Fruit fly (Drosophila melanogaster) whole organism, embryonic: ENCODE results near the gene CG32137.

Experiments
- Adf1 ChIP-seq: fragments of 200-800 bp; sonication (Bioruptor generic); IDR thresholded peaks from 2 replicates; pipeline ENCODE4 v1.3.6; 2022; ENCODE audit warnings: missing biosample characterization, missing genetic modification characterization
- Atf3 ChIP-seq: fragments of 200-800 bp; sonication (Bioruptor generic); optimal IDR thresholded peaks from 3 replicates; lab custom pipeline; 2016; ENCODE audit warnings: missing biosample characterization, missing genetic modification characterization
- CG12104 ChIP-seq: fragments of 200-800 bp; sonication (Bioruptor generic); optimal IDR thresholded peaks from 3 replicates; lab custom pipeline; 2016; ENCODE audit warnings: missing biosample characterization, missing genetic modification characterization
- CG12391 ChIP-seq: fragments of 200-800 bp; sonication (Bioruptor generic); optimal IDR thresholded peaks from 3 replicates; lab custom pipeline; 2018; ENCODE audit warnings: missing biosample characterization, mild to moderate bottlenecking, missing genetic modification characterization, moderate library complexity
- CG12942 ChIP-seq: fragments of 200-800 bp; sonication (Bioruptor generic); optimal IDR thresholded peaks from 3 replicates; lab custom pipeline; 2016; ENCODE audit warnings: missing biosample characterization, missing genetic modification characterization
- CG13894 ChIP-seq: fragments of 200-800 bp; sonication (Bioruptor generic); optimal IDR thresholded peaks from 3 replicates; lab custom pipeline; 2018; ENCODE audit warnings: missing biosample characterization, mild to moderate bottlenecking, missing genetic modification characterization, moderate library complexity
- CG14014 ChIP-seq: fragments of 200-800 bp; sonication (Bioruptor generic); IDR thresholded peaks from 2 replicates; pipeline ENCODE4 v1.3.6; 2022; ENCODE audit warnings: missing biosample characterization, missing genetic modification characterization
- CG15073 ChIP-seq: fragments of 200-800 bp; sonication (Bioruptor generic); optimal IDR thresholded peaks from 2 replicates; lab custom pipeline; 2016; ENCODE audit warnings: missing biosample characterization, missing genetic modification characterization
- CG17802 ChIP-seq: fragments of 200-800 bp; sonication (Bioruptor generic); optimal IDR thresholded peaks from 2 replicates; lab custom pipeline; 2018; ENCODE audit warnings: missing biosample characterization, mild to moderate bottlenecking, missing genetic modification characterization, moderate library complexity
- CG18262 ChIP-seq: fragments of 200-800 bp; optimal IDR thresholded peaks from 3 replicates; lab custom pipeline; 2019; ENCODE audit warnings: missing biosample characterization, mild to moderate bottlenecking, missing genetic modification characterization, moderate library complexity
- CG18599 ChIP-seq: fragments of 200-800 bp; sonication (Bioruptor generic); optimal IDR thresholded peaks from 3 replicates; lab custom pipeline; 2017; ENCODE audit warnings: missing biosample characterization, missing genetic modification characterization, mild to moderate bottlenecking, moderate library complexity, missing genetic modification reagents
- CG2120 ChIP-seq: fragments of 200-800 bp; sonication (Bioruptor generic); optimal IDR thresholded peaks from 3 replicates; lab custom pipeline; 2016; ENCODE audit warnings: missing biosample characterization, missing genetic modification characterization
- CG2875 ChIP-seq: fragments of 200-800 bp; sonication (Bioruptor generic); optimal IDR thresholded peaks from 2 replicates; lab custom pipeline; 2017; ENCODE audit warnings: missing biosample characterization, mild to moderate bottlenecking, missing genetic modification characterization, missing genetic modification reagents
- CG2889 ChIP-seq: fragments of 200-800 bp; sonication (Bioruptor generic); IDR thresholded peaks from 3 replicates; pipeline ENCODE4 v1.3.6; 2022; ENCODE audit warnings: missing biosample characterization, missing genetic modification characterization
- CG30403 ChIP-seq: fragments of 200-800 bp; sonication (Bioruptor generic); optimal IDR thresholded peaks from 3 replicates; lab custom pipeline; 2016; ENCODE audit warnings: missing biosample characterization, missing genetic modification characterization
- CG32532 ChIP-seq: fragments of 200-800 bp; sonication (Bioruptor generic); IDR thresholded peaks from 2 replicates; pipeline ENCODE4 v1.3.6; 2022; ENCODE audit warnings: missing biosample characterization, missing genetic modification characterization
- CG33213 ChIP-seq: fragments of 200-800 bp; sonication (Bioruptor generic); optimal IDR thresholded peaks from 3 replicates; lab custom pipeline; 2016; ENCODE audit warnings: missing biosample characterization, missing genetic modification characterization
- CG34224 ChIP-seq: fragments of 200-800 bp; sonication (Bioruptor generic); IDR thresholded peaks from 3 replicates; pipeline ENCODE4 v1.3.6; 2022; ENCODE audit warnings: missing biosample characterization, missing genetic modification characterization; ENCODE audit not compliant: partially characterized antibody
- CG4707 ChIP-seq: fragments of 200-800 bp; sonication (Bioruptor generic); optimal IDR thresholded peaks from 2 replicates; lab custom pipeline; 2018; ENCODE audit warnings: missing biosample characterization, mild to moderate bottlenecking, missing genetic modification characterization, moderate library complexity
- CG4820 ChIP-seq: fragments of 200-800 bp; sonication (Bioruptor generic); optimal IDR thresholded peaks from 3 replicates; lab custom pipeline; 2016; ENCODE audit warnings: missing biosample characterization, missing genetic modification characterization
- CG5180 ChIP-seq: fragments of 200-800 bp; sonication (Bioruptor generic); optimal IDR thresholded peaks from 3 replicates; lab custom pipeline; 2017; ENCODE audit warnings: missing biosample characterization, missing genetic modification characterization, mild to moderate bottlenecking, moderate library complexity, missing genetic modification reagents
- CG8478 ChIP-seq: fragments of >200 bp; optimal IDR thresholded peaks from 2 replicates; lab custom pipeline; 2018
- CG9876 ChIP-seq: fragments of 200-800 bp; sonication (Bioruptor generic); optimal IDR thresholded peaks from 2 replicates; lab custom pipeline; 2016; ENCODE audit warnings: missing biosample characterization, missing genetic modification characterization
- D19A ChIP-seq: fragments of 200-800 bp; optimal IDR thresholded peaks from 3 replicates; lab custom pipeline; 2019; ENCODE audit warnings: missing biosample characterization, mild to moderate bottlenecking, missing genetic modification characterization, moderate library complexity
- Ets97D ChIP-seq: fragments of 200-800 bp; sonication (Bioruptor generic); optimal IDR thresholded peaks from 3 replicates; lab custom pipeline; 2016; ENCODE audit warnings: missing biosample characterization, missing genetic modification characterization
- Fer1 ChIP-seq: fragments of 200-800 bp; sonication (Bioruptor generic); optimal IDR thresholded peaks from 2 replicates; lab custom pipeline; 2017; ENCODE audit warnings: missing biosample characterization, mild to moderate bottlenecking, missing genetic modification characterization
- Jarid2 ChIP-seq: fragments of 200-800 bp; sonication (Bioruptor generic); optimal IDR thresholded peaks from 3 replicates; lab custom pipeline; 2017; ENCODE audit warnings: mild to moderate bottlenecking, missing biosample characterization, missing genetic modification reagents, missing genetic modification characterization
- MESR4 ChIP-seq: fragments of 200-800 bp; sonication (Bioruptor generic); optimal IDR thresholded peaks from 2 replicates; lab custom pipeline; 2018; ENCODE audit warnings: missing biosample characterization, mild to moderate bottlenecking, missing genetic modification characterization, moderate library complexity
- Neu2 ChIP-seq: fragments of 200-800 bp; sonication (Bioruptor generic); optimal IDR thresholded peaks from 3 replicates; lab custom pipeline; 2016; ENCODE audit warnings: missing biosample characterization, missing genetic modification characterization, borderline replicate concordance
- Opbp ChIP-seq: fragments of 200-800 bp; sonication (Bioruptor generic); IDR thresholded peaks from 3 replicates; pipeline ENCODE4 v1.3.6; 2022; ENCODE audit warnings: missing biosample characterization, missing genetic modification characterization; ENCODE audit not compliant: partially characterized antibody
- Poxn ChIP-seq: fragments of 200-800 bp; sonication (Bioruptor generic); IDR thresholded peaks from 2 replicates; pipeline ENCODE4 v1.3.6; 2022; ENCODE audit warnings: missing biosample characterization, missing genetic modification characterization
- Sry-δ ChIP-seq: fragments of 200-800 bp; sonication (Bioruptor generic); optimal IDR thresholded peaks from 2 replicates; lab custom pipeline; 2016; ENCODE audit warnings: missing biosample characterization, missing genetic modification characterization
- Stat92E ChIP-seq, 3 experiments: fragments of >200 bp in 2 of 3; fragments of 200-800 bp in 1 of 3; sonication (Bioruptor generic) in 1 of 3; optimal IDR thresholded peaks; 2 replicates each; lab custom pipeline; 2017 to 2019; ENCODE audit warnings: missing biosample characterization in 3 of 3, missing genetic modification characterization in 3 of 3, mild to moderate bottlenecking in 1 of 3, moderate library complexity in 1 of 3
- amos ChIP-seq: fragments of 200-800 bp; sonication (Bioruptor generic); IDR thresholded peaks from 2 replicates; pipeline ENCODE4 v1.3.6; 2022; ENCODE audit warnings: missing biosample characterization, missing genetic modification characterization; ENCODE audit not compliant: partially characterized antibody
- bbx ChIP-seq: fragments of 200-800 bp; sonication (Bioruptor generic); IDR thresholded peaks from 2 replicates; pipeline ENCODE4 v1.3.6; 2022; ENCODE audit warnings: missing biosample characterization, missing genetic modification characterization; ENCODE audit not compliant: partially characterized antibody
- dmrt99B ChIP-seq: fragments of 200-800 bp; sonication (Bioruptor generic); optimal IDR thresholded peaks from 2 replicates; lab custom pipeline; 2018; ENCODE audit warnings: missing biosample characterization, mild to moderate bottlenecking, missing genetic modification characterization, moderate library complexity
- esg ChIP-seq: fragments of 200-800 bp; sonication (Bioruptor generic); conservative IDR thresholded peaks from 2 replicates; pipeline ENCODE4 v1.3.6; 2022; ENCODE audit warnings: missing biosample characterization, missing genetic modification characterization
- ind ChIP-seq: fragments of 200-800 bp; sonication (Bioruptor generic); optimal IDR thresholded peaks from 3 replicates; lab custom pipeline; 2016; ENCODE audit warnings: missing biosample characterization, missing genetic modification characterization
- nau ChIP-seq: fragments of 200-800 bp; sonication (Bioruptor generic); optimal IDR thresholded peaks from 3 replicates; lab custom pipeline; 2017; ENCODE audit warnings: missing biosample characterization, mild to moderate bottlenecking, missing genetic modification characterization, missing genetic modification reagents
- schlank ChIP-seq: fragments of 200-800 bp; sonication (Bioruptor generic); optimal IDR thresholded peaks from 2 replicates; lab custom pipeline; 2018; ENCODE audit warnings: missing biosample characterization, mild to moderate bottlenecking, missing genetic modification characterization
- so ChIP-seq: fragments of 200-800 bp; sonication (Bioruptor generic); IDR thresholded peaks from 3 replicates; pipeline ENCODE4 v1.3.6; 2022; ENCODE audit warnings: missing biosample characterization, missing genetic modification characterization
- sob ChIP-seq: fragments of 200-800 bp; sonication (Bioruptor generic); IDR thresholded peaks from 2 replicates; pipeline ENCODE4 v1.3.6; 2022; ENCODE audit warnings: missing biosample characterization, missing genetic modification characterization
- stc ChIP-seq: fragments of 200-800 bp; sonication (Bioruptor generic); IDR thresholded peaks from 2 replicates; pipeline ENCODE4 v1.3.6; 2022; ENCODE audit warnings: missing biosample characterization, missing genetic modification characterization
- tgo ChIP-seq: fragments of 200-800 bp; sonication (Bioruptor generic); IDR thresholded peaks from 3 replicates; pipeline ENCODE4 v1.3.6; 2022; ENCODE audit warnings: missing biosample characterization, missing genetic modification characterization
- yki ChIP-seq: fragments of >200 bp; optimal IDR thresholded peaks from 3 replicates; lab custom pipeline; 2018
- zf30C ChIP-seq: fragments of 200-800 bp; sonication (Bioruptor generic); optimal IDR thresholded peaks from 3 replicates; lab custom pipeline; 2018; ENCODE audit warnings: missing biosample characterization, mild to moderate bottlenecking, missing genetic modification characterization
- zfh1 ChIP-seq: fragments of 200-800 bp; sonication (Bioruptor generic); IDR thresholded peaks from 3 replicates; pipeline ENCODE4 v1.3.6; 2022; ENCODE audit warnings: missing biosample characterization, missing genetic modification characterization

CG32137 gene

DNA sequence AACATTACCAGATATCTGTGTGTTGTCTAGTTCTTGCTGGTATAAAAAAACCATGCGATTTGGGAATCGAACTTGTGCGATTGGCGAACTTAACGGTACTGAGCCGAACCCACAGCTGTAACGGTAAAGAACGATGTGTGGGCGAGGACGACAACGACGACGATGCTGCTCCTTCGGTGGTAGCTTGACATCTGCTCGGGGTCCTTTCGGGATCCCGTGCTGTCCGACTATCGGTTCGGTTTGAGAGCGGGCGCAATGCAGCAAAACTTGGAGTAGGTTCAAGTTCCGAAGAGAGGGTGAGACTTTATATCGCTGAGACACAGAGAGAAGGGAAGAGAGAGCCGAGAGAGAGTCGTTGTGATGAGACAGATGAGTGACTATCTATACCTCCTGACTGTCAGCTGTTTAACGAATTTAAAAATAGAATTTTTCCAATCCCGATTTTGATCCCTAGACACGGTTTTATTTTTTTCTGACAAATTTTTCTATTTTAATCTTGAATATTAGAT lies 54.2 kb downstream of the CG32137 start, which contains the start of gene CG17364 (continued):
- TF ChIP-seq CG8478 (lab: Kevin White, UChicago) (no peak), CG9876 (GFP tag; lab: Kevin White, UChicago) (no peak), stc (no peak), zf30C (GFP tag; lab: Kevin White, UChicago) (no peak), CG13894 (tag; lab: Kevin White, UChicago) (peak; percentile 8), esg (no peak), Jarid2 (GFP tag; lab: Kevin White, UChicago) (no peak), CG12942 (GFP tag; lab: Kevin White, UChicago) (no peak), yki (lab: Kevin White, UChicago) (peak; percentile 17), CG12104 (GFP tag; lab: Kevin White, UChicago) (no peak), schlank (tag; lab: Kevin White, UChicago) (no peak), CG5180 (peak; percentile 5), CG18599 (peak; percentile 10), Poxn (GFP tag; lab: Robert Waterston, UW) (no peak), nau (GFP tag; lab: Kevin White, UChicago) (no peak), zfh1 (GFP tag; lab: Robert Waterston, UW) (0 out of 3 replicates have a peak, but pooled peaks have one; percentile 9), Fer1 (GFP tag; lab: Kevin White, UChicago) (no peak), CG32532 (GFP tag; lab: Robert Waterston, UW) (no peak; the same call in 1 of the 2 replicates)
- TF ChIP-seq, all 482 proteins: peak for 11

DNA sequence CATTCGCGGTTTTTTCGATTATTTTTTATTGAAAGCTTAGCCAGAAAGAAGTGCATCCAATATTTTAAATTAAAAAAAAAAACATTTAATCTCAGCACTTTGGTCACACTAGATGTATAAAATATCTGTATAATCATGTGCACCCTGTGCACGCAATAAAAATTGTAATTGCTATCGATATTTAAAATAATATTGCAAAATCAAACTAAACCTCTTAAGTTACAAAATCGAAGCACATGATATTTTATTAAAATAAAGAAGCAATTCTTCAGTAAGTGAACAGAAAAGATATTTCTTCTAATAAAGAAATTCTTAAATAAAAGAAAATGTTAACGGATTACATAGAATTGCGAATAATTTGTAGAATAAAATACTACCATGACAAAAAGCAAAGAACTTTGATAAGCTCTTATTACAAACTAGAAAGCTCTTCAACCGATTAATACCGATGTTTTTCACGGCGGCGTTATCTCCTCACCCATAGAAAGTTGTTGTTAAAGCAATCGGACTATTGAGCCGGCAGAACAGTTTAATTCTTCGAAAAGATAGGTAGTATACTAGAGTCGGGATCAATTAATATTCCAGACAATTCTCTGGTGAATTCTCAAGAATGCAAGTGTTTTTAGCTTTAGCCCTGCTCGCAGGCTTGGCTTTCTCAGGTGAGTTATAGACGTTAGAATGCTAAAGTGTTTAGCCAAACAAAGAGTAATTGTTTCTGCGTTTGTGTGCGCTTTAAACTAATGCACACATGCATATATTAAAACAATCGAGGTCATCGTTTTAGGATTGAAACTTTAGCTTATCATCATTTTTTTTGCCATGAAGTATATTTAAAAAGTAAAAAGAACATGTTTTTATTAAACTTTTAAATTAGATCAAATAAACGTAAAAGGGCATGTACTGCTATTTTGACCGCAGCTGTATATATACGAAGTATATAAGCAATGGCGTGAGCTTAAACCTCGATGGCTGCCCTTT lies 55.0 kb downstream of the CG32137 start, which contains the start of gene CtsK1:
CtsK1 (plus strand) TSS at position 490 of the 978 bp plus-strand sequence.
- peak; percentile 69 for TF ChIP-seq amos (GFP tag; lab: Robert Waterston, UW)
- peak; percentile 19 for TF ChIP-seq dmrt99B (tag; lab: Kevin White, UChicago)
- 0 out of 2 replicates have a peak, but pooled peaks have one; percentile 21 for TF ChIP-seq CG14014 (GFP tag; lab: Robert Waterston, UW)
- peak; percentile 10; the same call in 1 of the 2 replicates for TF ChIP-seq bbx (GFP tag; lab: Robert Waterston, UW)
- TF ChIP-seq Adf1 (GFP tag; lab: Robert Waterston, UW) = no peak
- TF ChIP-seq CG2120 (GFP tag; lab: Kevin White, UChicago) = peak; percentile 34
- peak; percentile 2 for TF ChIP-seq ind (GFP tag; lab: Kevin White, UChicago)
- no peak for TF ChIP-seq CG2875 (GFP tag; lab: Kevin White, UChicago)
- no peak for TF ChIP-seq Neu2 (GFP tag; lab: Kevin White, UChicago)
- TF ChIP-seq D19A (tag; lab: Kevin White, UChicago) = peak; percentile 97
- TF ChIP-seq CG17802 = no peak
- peak; percentile 50 for TF ChIP-seq CG18262 (tag; lab: Kevin White, UChicago)
- peak; percentile 46 for TF ChIP-seq CG12391 (tag; lab: Kevin White, UChicago)
- TF ChIP-seq so (GFP tag; lab: Robert Waterston, UW) = no peak
- no peak for TF ChIP-seq Stat92E (GFP tag; optimal IDR thresholded peaks at IDR 0.05; lab: Kevin White, UChicago)
- TF ChIP-seq CG34224 (GFP tag; lab: Robert Waterston, UW) = peak; percentile 67; the same call in 2 of the 3 replicates
- no peak for TF ChIP-seq CG4707 (GFP tag; lab: Kevin White, UChicago)
- peak; percentile 9 for TF ChIP-seq Ets97D (GFP tag; lab: Kevin White, UChicago)
- peak; percentile 7 for TF ChIP-seq CG12104 (GFP tag; lab: Kevin White, UChicago)
- 0 out of 3 replicates have a peak, but pooled peaks have one; percentile 33 for TF ChIP-seq Opbp
- no peak for TF ChIP-seq Atf3 (GFP tag; lab: Kevin White, UChicago)
- TF ChIP-seq MESR4 (GFP tag; lab: Kevin White, UChicago) = no peak
- TF ChIP-seq CG15073 (GFP tag; lab: Kevin White, UChicago) = no peak
- TF ChIP-seq Sry-δ (GFP tag; lab: Kevin White, UChicago) = peak; percentile 77
- TF ChIP-seq tgo = peak; percentile 16; the same call in 1 of the 3 replicates
- no peak for TF ChIP-seq CG33213 (GFP tag; lab: Kevin White, UChicago)
- TF ChIP-seq sob = 0 out of 2 replicates have a peak, but pooled peaks have one; percentile 18
- no peak for TF ChIP-seq CG4820 (GFP tag; lab: Kevin White, UChicago)
- no peak for TF ChIP-seq CG2889 (GFP tag; lab: Robert Waterston, UW)
- peak; percentile 20 for TF ChIP-seq CG30403 (GFP tag; lab: Kevin White, UChicago)
